Worm (Caenorhabditis elegans) whole organism, early embryonic: ENCODE data around the gene col-81.

ENCODE experiments used
- B0310.2 ChIP-seq: sonication (generic microtip); optimal IDR thresholded peaks from 2 replicates; lab custom pipeline; 2016; ENCODE audit warnings: mild to moderate bottlenecking, missing genetic modification characterization, missing compliant biosample characterization
- F13C5.2 ChIP-seq: sonication (generic microtip); optimal IDR thresholded peaks from 2 replicates; lab custom pipeline; 2017; ENCODE audit warnings: mild to moderate bottlenecking, missing genetic modification characterization, inconsistent platforms, missing compliant biosample characterization
- aly-1 ChIP-seq: sonication (generic microtip); optimal IDR thresholded peaks from 2 replicates; lab custom pipeline; 2016; ENCODE audit warnings: missing genetic modification characterization, missing compliant biosample characterization
- ama-1 ChIP-seq: fragments of 150-350 bp; optimal IDR thresholded peaks from 2 replicates; lab custom pipeline; 2014
- ceh-13 ChIP-seq: fragments of 200-800 bp; sonication (Bioruptor generic); optimal IDR thresholded peaks from 2 replicates; lab custom pipeline; 2018; ENCODE audit warnings: mild to moderate bottlenecking, missing genetic modification characterization, missing compliant biosample characterization
- ceh-36 ChIP-seq: sonication (generic microtip); optimal IDR thresholded peaks from 2 replicates; lab custom pipeline; 2016; ENCODE audit warnings: missing genetic modification characterization, inconsistent platforms, missing compliant biosample characterization
- ets-7 ChIP-seq: sonication (generic microtip); optimal IDR thresholded peaks from 2 replicates; lab custom pipeline; 2016; ENCODE audit warnings: missing genotype, missing genetic modification characterization, missing compliant biosample characterization
- flt-1 ChIP-seq: fragments of 200-800 bp; sonication (Bioruptor generic); IDR thresholded peaks from 2 replicates; pipeline ENCODE4 v1.3.6; 2022; ENCODE audit warnings: missing genetic modification characterization, missing compliant biosample characterization
- hmbx-1 ChIP-seq: sonication (generic microtip); optimal IDR thresholded peaks from 2 replicates; lab custom pipeline; 2016; ENCODE audit warnings: mild to moderate bottlenecking, missing genetic modification characterization, missing compliant biosample characterization
- hmg-4 ChIP-seq: fragments of 200-800 bp; sonication (Bioruptor generic); optimal IDR thresholded peaks from 2 replicates; lab custom pipeline; 2018; ENCODE audit warnings: mild to moderate bottlenecking, missing genetic modification characterization, missing compliant biosample characterization
- hnd-1 ChIP-seq: sonication (generic microtip); optimal IDR thresholded peaks from 2 replicates; lab custom pipeline; 2016; ENCODE audit warnings: missing genetic modification characterization, missing compliant biosample characterization
- pes-1 ChIP-seq: fragments of 200-800 bp; sonication (Bioruptor generic); IDR thresholded peaks from 2 replicates; pipeline ENCODE4 v1.3.6; 2022; ENCODE audit warnings: missing genetic modification reagents, missing genetic modification characterization, missing compliant biosample characterization
- scrt-1 ChIP-seq: fragments of 200-800 bp; sonication (Bioruptor generic); IDR thresholded peaks from 2 replicates; pipeline ENCODE4 v1.3.6; 2022; ENCODE audit warnings: missing genetic modification characterization, missing compliant biosample characterization
- sea-1 ChIP-seq: fragments of 200-800 bp; sonication (Bioruptor generic); conservative IDR thresholded peaks from 2 replicates; pipeline ENCODE4 v1.3.6; 2022; ENCODE audit warnings: missing genetic modification characterization, missing compliant biosample characterization
- tbx-11 ChIP-seq: fragments of 200-800 bp; sonication (Bioruptor generic); IDR thresholded peaks from 2 replicates; pipeline ENCODE4 v1.3.6; 2022; ENCODE audit warnings: missing genetic modification characterization, missing compliant biosample characterization
- tbx-37 ChIP-seq: fragments of 200-800 bp; sonication (Bioruptor generic); conservative IDR thresholded peaks from 2 replicates; pipeline ENCODE4 v1.3.6; 2022; ENCODE audit warnings: missing genetic modification reagents, missing genetic modification characterization, missing compliant biosample characterization
- tra-4 ChIP-seq: sonication (generic microtip); optimal IDR thresholded peaks from 2 replicates; lab custom pipeline; 2017; ENCODE audit warnings: missing genetic modification characterization, missing compliant biosample characterization

col-81 gene

DNA sequence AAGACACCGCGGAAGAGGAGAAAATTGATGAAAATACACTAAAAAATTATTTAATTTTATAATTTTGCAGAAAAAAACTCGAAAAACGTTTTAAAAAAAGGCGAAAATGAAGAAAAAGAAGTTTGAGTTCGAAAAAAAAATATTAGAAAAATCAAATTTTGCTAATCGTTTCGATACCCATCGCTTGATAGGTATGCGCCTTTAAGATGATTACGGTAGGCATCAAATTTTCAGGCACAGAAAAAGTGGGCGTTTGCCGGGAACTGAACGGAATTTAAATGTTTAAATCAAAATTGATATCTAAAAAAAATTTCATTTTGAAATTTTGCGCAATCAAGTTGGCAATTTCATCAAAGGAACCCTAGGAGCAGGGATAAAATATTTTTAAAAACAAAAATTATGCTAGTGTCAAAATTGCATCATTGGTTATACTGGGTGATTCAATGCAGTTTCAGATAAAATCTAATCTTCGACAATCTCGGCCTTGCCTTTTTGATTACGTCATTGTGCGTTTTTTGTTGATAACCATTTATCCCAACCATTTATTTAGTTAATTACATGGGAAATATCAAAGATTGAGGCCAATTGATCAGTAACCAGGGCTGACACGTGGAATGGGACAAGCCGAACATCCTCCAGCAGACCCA is 30.1 kb upstream of the col-81 start:
- TF ChIP-seq tbx-11 (GFP tag; lab: Robert Waterston, UW) (no peak), pes-1 (GFP tag; lab: Robert Waterston, UW) (no peak), scrt-1 (GFP tag; lab: Robert Waterston, UW) (no peak), ets-7 (tag; lab: Kevin White, UChicago) (no peak), F13C5.2 (tag; lab: Kevin White, UChicago) (no peak), hnd-1 (tag; lab: Kevin White, UChicago) (no peak), aly-1 (tag; lab: Kevin White, UChicago) (no peak), tbx-37 (no peak), ceh-36 (tag; lab: Kevin White, UChicago) (no peak), B0310.2 (no peak), flt-1 (GFP tag; lab: Robert Waterston, UW) (no peak), ama-1 (lab: Kevin White, UChicago) (no peak), ceh-13 (GFP tag; lab: Kevin White, UChicago) (no peak), hmg-4 (GFP tag; lab: Kevin White, UChicago) (no peak)

DNA sequence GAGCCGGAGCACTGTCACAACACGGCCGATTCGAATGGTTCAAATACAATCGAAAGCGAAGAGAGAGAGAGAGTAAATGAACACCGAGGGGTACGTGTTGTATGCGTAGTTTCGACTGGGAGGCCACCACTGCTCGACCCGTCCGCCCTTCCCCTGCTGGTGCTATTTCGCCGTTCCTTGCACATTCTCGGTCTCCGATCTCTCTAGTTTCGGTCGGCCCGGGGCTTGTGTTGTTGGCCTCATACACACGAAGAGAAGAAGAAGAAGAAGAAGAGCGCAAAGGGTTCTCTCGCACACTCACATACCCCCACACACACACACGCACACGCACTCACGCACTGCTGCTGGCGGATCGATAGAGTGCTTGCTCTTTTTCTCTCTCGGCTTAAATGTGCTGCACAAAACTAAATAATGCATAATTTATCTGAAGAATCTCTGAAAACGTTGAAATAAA is 29.3 kb upstream of the col-81 start:
- TF ChIP-seq hnd-1 (tag; lab: Kevin White, UChicago), result no peak
- TF ChIP-seq sea-1 (GFP tag; lab: Robert Waterston, UW), result no peak
- TF ChIP-seq tra-4 (tag; lab: Kevin White, UChicago), result no peak
- TF ChIP-seq ceh-36 (tag; lab: Kevin White, UChicago), result peak; percentile 32
- TF ChIP-seq ceh-13 (GFP tag; lab: Kevin White, UChicago), result no peak
- TF ChIP-seq tbx-11 (GFP tag; lab: Robert Waterston, UW), result no peak
- peak; percentile 94 for TF ChIP-seq hmg-4 (GFP tag; lab: Kevin White, UChicago)
- TF ChIP-seq flt-1 (GFP tag; lab: Robert Waterston, UW), result no peak
- TF ChIP-seq hmbx-1 (tag; lab: Kevin White, UChicago), result no peak
- TF ChIP-seq scrt-1 (GFP tag; lab: Robert Waterston, UW), result no peak
- TF ChIP-seq B0310.2, result peak; percentile 55
- TF ChIP-seq aly-1 (tag; lab: Kevin White, UChicago), result peak; percentile 79
- 0 out of 2 replicates have a peak, but pooled peaks have one; percentile 20 for TF ChIP-seq tbx-37
- no peak for TF ChIP-seq ama-1 (lab: Kevin White, UChicago)
- TF ChIP-seq ets-7 (tag; lab: Kevin White, UChicago), result peak; percentile 5
- 0 out of 2 replicates have a peak, but pooled peaks have one; percentile 45 for TF ChIP-seq pes-1 (GFP tag; lab: Robert Waterston, UW)
- TF ChIP-seq F13C5.2 (tag; lab: Kevin White, UChicago), result peak; percentile 57

DNA sequence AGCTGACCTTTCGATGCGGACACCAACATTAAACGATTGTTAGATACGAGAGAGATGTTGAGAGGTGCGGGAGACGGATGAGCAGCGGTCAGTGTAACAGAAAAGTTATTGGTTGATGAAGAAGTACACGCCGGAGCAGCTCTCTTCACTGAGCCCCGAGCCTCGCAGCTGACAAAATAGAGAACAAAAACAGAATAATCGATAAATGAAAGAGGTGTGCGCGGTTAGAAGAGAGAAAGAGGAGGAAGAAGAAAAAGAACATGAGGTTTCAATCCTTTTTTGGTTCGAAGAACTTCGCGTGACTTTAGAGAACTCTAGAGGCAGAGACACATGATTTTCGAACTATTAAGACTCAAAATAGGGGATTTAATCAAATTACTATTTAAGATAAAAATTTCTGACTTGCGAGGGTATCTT is 28.3 kb upstream of the col-81 start:
- TF ChIP-seq hmg-4 (GFP tag; lab: Kevin White, UChicago) (peak; percentile 37), ceh-13 (GFP tag; lab: Kevin White, UChicago) (no peak), tbx-37 (no peak), flt-1 (GFP tag; lab: Robert Waterston, UW) (no peak), aly-1 (tag; lab: Kevin White, UChicago) (no peak), sea-1 (GFP tag; lab: Robert Waterston, UW) (no peak), ama-1 (lab: Kevin White, UChicago) (peak; percentile 20), hnd-1 (tag; lab: Kevin White, UChicago) (no peak), scrt-1 (GFP tag; lab: Robert Waterston, UW) (no peak), hmbx-1 (tag; lab: Kevin White, UChicago) (no peak), pes-1 (GFP tag; lab: Robert Waterston, UW) (no peak), F13C5.2 (tag; lab: Kevin White, UChicago) (peak; percentile 10), ets-7 (tag; lab: Kevin White, UChicago) (no peak), ceh-36 (tag; lab: Kevin White, UChicago) (no peak), tbx-11 (GFP tag; lab: Robert Waterston, UW) (no peak)

DNA sequence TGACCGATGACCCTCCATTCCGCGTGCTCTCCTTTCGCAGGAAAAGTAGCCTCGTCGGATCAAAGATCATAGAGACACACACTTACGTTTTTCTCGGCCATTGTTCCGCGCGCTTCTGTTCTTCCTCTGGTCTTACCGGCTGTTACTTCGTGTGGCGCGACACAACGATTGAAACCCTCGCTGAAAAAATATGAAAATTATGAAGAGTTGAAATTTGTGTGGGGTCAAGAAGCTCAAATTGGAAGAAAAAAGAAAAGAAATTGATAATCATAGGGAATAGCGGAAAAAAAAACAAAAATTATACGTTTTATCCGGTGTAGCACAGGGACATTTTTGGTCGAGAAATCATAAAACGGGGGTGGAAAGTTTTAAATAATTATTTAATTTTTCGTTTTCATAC is 27.5 kb upstream of the col-81 start, which contains the start of gene cey-1:
Gene cey-1 (minus strand): TSS at position 180 of the 400 bp plus-strand sequence.
- no peak for TF ChIP-seq ets-7 (tag; lab: Kevin White, UChicago)
- TF ChIP-seq B0310.2, result no peak
- no peak for TF ChIP-seq aly-1 (tag; lab: Kevin White, UChicago)
- TF ChIP-seq F13C5.2 (tag; lab: Kevin White, UChicago), result no peak
- no peak for TF ChIP-seq ama-1 (lab: Kevin White, UChicago)
- TF ChIP-seq hnd-1 (tag; lab: Kevin White, UChicago), result no peak
- TF ChIP-seq scrt-1 (GFP tag; lab: Robert Waterston, UW), result no peak
- TF ChIP-seq hmg-4 (GFP tag; lab: Kevin White, UChicago), result no peak
- no peak for TF ChIP-seq ceh-36 (tag; lab: Kevin White, UChicago)

DNA sequence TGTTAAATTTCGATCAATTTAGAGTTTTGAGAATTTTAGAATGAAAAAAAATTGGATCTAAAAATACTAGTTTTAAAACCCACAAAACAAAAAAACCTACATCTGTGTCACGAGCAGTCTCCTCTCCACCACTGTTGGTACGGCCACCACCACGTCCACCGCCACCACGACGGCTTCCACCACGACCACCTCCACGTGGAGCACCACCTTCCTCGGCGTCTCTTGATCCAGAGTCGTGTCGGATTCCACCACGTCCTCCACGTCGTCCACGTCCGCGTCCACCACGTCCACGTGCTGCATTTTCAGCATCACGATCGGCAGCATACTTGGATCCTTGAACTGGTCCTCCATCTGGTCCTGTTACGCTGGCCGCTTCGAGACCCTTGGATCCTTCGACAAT is 26.6 kb upstream of the col-81 start:
- TF ChIP-seq scrt-1 (GFP tag; lab: Robert Waterston, UW), result 0 out of 2 replicates have a peak, but pooled peaks have one; percentile 37
- no peak for TF ChIP-seq ama-1 (lab: Kevin White, UChicago)

DNA sequence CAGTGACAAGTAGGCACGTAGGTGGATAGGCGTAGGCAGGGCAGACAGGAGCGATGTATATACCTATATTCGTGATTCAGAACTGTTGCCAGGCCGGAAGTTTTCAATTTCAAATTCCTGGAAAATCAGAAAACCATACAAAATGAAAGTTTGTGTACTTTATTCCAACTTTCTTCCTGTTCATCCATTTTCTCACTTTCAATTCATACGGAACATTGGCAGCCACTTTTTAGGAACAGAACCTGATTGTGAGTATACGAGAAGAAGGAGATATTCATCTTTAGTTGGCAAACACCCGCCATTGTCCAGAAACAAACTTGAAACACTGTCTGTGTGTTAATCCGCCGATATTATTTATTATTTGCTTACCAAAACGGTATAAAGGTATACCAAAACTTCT is 22.2 kb upstream of the col-81 start, which contains the start of gene srlf-15:
Gene srlf-15 (plus strand): TSS at position 301 of the 400 bp plus-strand sequence.
- TF ChIP-seq ceh-36 (tag; lab: Kevin White, UChicago), result no peak
- no peak for TF ChIP-seq hmg-4 (GFP tag; lab: Kevin White, UChicago)
- no peak for TF ChIP-seq F13C5.2 (tag; lab: Kevin White, UChicago)
- no peak for TF ChIP-seq ceh-13 (GFP tag; lab: Kevin White, UChicago)
- no peak for TF ChIP-seq tbx-11 (GFP tag; lab: Robert Waterston, UW)
- no peak for TF ChIP-seq pes-1 (GFP tag; lab: Robert Waterston, UW)
- no peak for TF ChIP-seq aly-1 (tag; lab: Kevin White, UChicago)
- TF ChIP-seq tra-4 (tag; lab: Kevin White, UChicago), result no peak
- no peak for TF ChIP-seq tbx-37
- no peak for TF ChIP-seq flt-1 (GFP tag; lab: Robert Waterston, UW)
- TF ChIP-seq hmbx-1 (tag; lab: Kevin White, UChicago), result no peak
- TF ChIP-seq sea-1 (GFP tag; lab: Robert Waterston, UW), result no peak
- TF ChIP-seq hnd-1 (tag; lab: Kevin White, UChicago), result no peak
- no peak for TF ChIP-seq scrt-1 (GFP tag; lab: Robert Waterston, UW)
- TF ChIP-seq ets-7 (tag; lab: Kevin White, UChicago), result no peak
- TF ChIP-seq B0310.2, result no peak
- TF ChIP-seq ama-1 (lab: Kevin White, UChicago), result no peak
